Worm (Caenorhabditis elegans) whole organism, L3 larva: ENCODE results near the gene srb-6.

ENCODE experiments used
- egl-27 ChIP-seq: sonication (generic microtip); optimal IDR thresholded peaks from 4 replicates; lab custom pipeline; 2017; ENCODE audit warnings: missing biosample characterization, missing genetic modification reagents, missing genetic modification characterization
- elt-3 ChIP-seq, 3 experiments: fragments of 150-350 bp in 1 of 3; sonication (generic microtip) in 2 of 3; optimal IDR thresholded peaks; 2 replicates in 2 of 3; 4 replicates in 1 of 3; lab custom pipeline; 2014 to 2017; ENCODE audit warnings: missing biosample characterization in 3 of 3, missing genetic modification characterization in 3 of 3
- lin-39 ChIP-seq: fragments of 150-350 bp; optimal IDR thresholded peaks from 2 replicates; lab custom pipeline; 2018; ENCODE audit warnings: missing biosample characterization, missing genetic modification reagents, missing genetic modification characterization
- nhr-11 ChIP-seq: fragments of 150-350 bp; optimal IDR thresholded peaks from 2 replicates; lab custom pipeline; 2014; ENCODE audit warnings: missing biosample characterization, missing genetic modification characterization
- nhr-28 ChIP-seq: fragments of 150-350 bp; optimal IDR thresholded peaks from 2 replicates; lab custom pipeline; 2014; ENCODE audit warnings: missing biosample characterization, missing genetic modification characterization
- nhr-76 ChIP-seq: fragments of 150-350 bp; sonication (generic microtip); optimal IDR thresholded peaks from 5 replicates; lab custom pipeline; 2014; ENCODE audit warnings: missing biosample characterization, missing genetic modification characterization
- ztf-11 ChIP-seq: fragments of 150-350 bp; optimal IDR thresholded peaks from 2 replicates; lab custom pipeline; 2014; ENCODE audit warnings: missing biosample characterization, missing genetic modification characterization

ce11 chrII:10155106-10155505 lies 39.6 kb upstream of the srb-6 start, which contains the start of gene nlp-63:
- TF ChIP-seq elt-3 (tag; optimal IDR thresholded peaks at IDR 0.05; lab: Kevin White, UChicago) (no peak), nhr-11 (tag; lab: Kevin White, UChicago) (no peak), nhr-76 (no peak), ztf-11 (tag; lab: Kevin White, UChicago) (no peak), lin-39 (tag; lab: Kevin White, UChicago) (no peak), egl-27 (tag; lab: Kevin White, UChicago) (no peak), nhr-28 (tag; lab: Kevin White, UChicago) (no peak)
